Worm (Caenorhabditis elegans): ENCODE data around the gene rab-21.

- TF ChIP-seq ama-1 (optimal IDR thresholded peaks at IDR 0.05) (no peak), mep-1 (tag; optimal IDR thresholded peaks at IDR 0.05) (no peak), unc-62 (GFP tag; optimal IDR thresholded peaks at IDR 0.05) (no peak), nhr-12 (tag; optimal IDR thresholded peaks at IDR 0.05) (no peak), lsy-2 (tag; optimal IDR thresholded peaks at IDR 0.05) (no peak), sptf-1 (tag; optimal IDR thresholded peaks at IDR 0.05) (no peak), dsc-1 (tag; optimal IDR thresholded peaks at IDR 0.05) (no peak)
These were observed 49.5 kb upstream of the rab-21 start for ce11 chrII:8764332-8764731.

Measured in whole organism, L1 larva.